Worm (Caenorhabditis elegans) whole organism, L2 larva: ENCODE results near the gene C26F1.3.
A peak's percentile ranks its signal among the peaks of the same experiment; 100 is the strongest.

Source experiments
- C34F6.9 ChIP-seq: fragments of 150-350 bp; optimal IDR thresholded peaks from 2 replicates; lab custom pipeline; 2014; ENCODE audit warnings: missing biosample characterization, missing genetic modification characterization
- F13H6.1 ChIP-seq: sonication (generic microtip); optimal IDR thresholded peaks from 2 replicates; lab custom pipeline; 2016; ENCODE audit warnings: missing genetic modification characterization, missing compliant biosample characterization
- R02D3.7 ChIP-seq: fragments of 150-350 bp; optimal IDR thresholded peaks from 2 replicates; lab custom pipeline; 2014; ENCODE audit warnings: missing biosample characterization, missing genetic modification characterization
- Y55F3AM.14 ChIP-seq: fragments of 200-800 bp; sonication (Bioruptor generic); optimal IDR thresholded peaks from 2 replicates; lab custom pipeline; 2018; ENCODE audit warnings: mild to moderate bottlenecking, missing genetic modification characterization, missing compliant biosample characterization
- ZK546.5 ChIP-seq: sonication (generic microtip); optimal IDR thresholded peaks from 2 replicates; lab custom pipeline; 2017; ENCODE audit warnings: missing biosample characterization, missing genetic modification characterization
- alr-1 ChIP-seq: fragments of 150-350 bp; optimal IDR thresholded peaks from 2 replicates; lab custom pipeline; 2014; ENCODE audit warnings: missing biosample characterization, missing genetic modification characterization
- aly-2 ChIP-seq: fragments of 150-350 bp; optimal IDR thresholded peaks from 2 replicates; lab custom pipeline; 2014; ENCODE audit warnings: missing biosample characterization, missing genetic modification characterization
- ama-1 ChIP-seq: fragments of 150-350 bp; optimal IDR thresholded peaks from 2 replicates; lab custom pipeline; 2018; ENCODE audit warnings: inconsistent platforms
- blmp-1 ChIP-seq: sonication (generic microtip); optimal IDR thresholded peaks from 2 replicates; lab custom pipeline; 2017; ENCODE audit warnings: missing genetic modification characterization, mild to moderate bottlenecking, missing compliant biosample characterization, antibody characterized with exemption, moderate library complexity; ENCODE audit not compliant: insufficient read depth
- ceh-16 ChIP-seq: fragments of 150-350 bp; optimal IDR thresholded peaks from 2 replicates; lab custom pipeline; 2014; ENCODE audit warnings: missing biosample characterization, missing genetic modification characterization
- ceh-82 ChIP-seq: fragments of 150-350 bp; optimal IDR thresholded peaks from 2 replicates; lab custom pipeline; 2014; ENCODE audit warnings: missing biosample characterization, missing genetic modification characterization
- egl-27 ChIP-seq: sonication (generic microtip); optimal IDR thresholded peaks from 3 replicates; lab custom pipeline; 2017; ENCODE audit warnings: missing biosample characterization, missing genetic modification reagents, missing genetic modification characterization
- elt-1 ChIP-seq: fragments of 150-350 bp; optimal IDR thresholded peaks from 2 replicates; lab custom pipeline; 2014; ENCODE audit warnings: missing biosample characterization, missing genetic modification characterization
- elt-3 ChIP-seq: sonication (generic microtip); optimal IDR thresholded peaks from 2 replicates; lab custom pipeline; 2017; ENCODE audit warnings: missing biosample characterization, missing genetic modification characterization
- fos-1 ChIP-seq: fragments of 150-350 bp; optimal IDR thresholded peaks from 2 replicates; lab custom pipeline; 2014; ENCODE audit warnings: missing biosample characterization, missing genetic modification characterization
- gmeb-1 ChIP-seq: fragments of 150-350 bp; optimal IDR thresholded peaks from 2 replicates; lab custom pipeline; 2014; ENCODE audit warnings: missing biosample characterization, missing genetic modification characterization
- lin-11 ChIP-seq: fragments of 150-350 bp; sonication (generic microtip); optimal IDR thresholded peaks from 2 replicates; lab custom pipeline; 2014; ENCODE audit warnings: missing biosample characterization, missing genetic modification characterization, inconsistent platforms, mixed read lengths
- lin-39 ChIP-seq: fragments of 150-350 bp; optimal IDR thresholded peaks from 2 replicates; lab custom pipeline; 2014; ENCODE audit warnings: missing biosample characterization, missing genetic modification reagents, missing genetic modification characterization
- lsy-2 ChIP-seq, 2 experiments: fragments of 150-350 bp in 1 of 2; sonication (generic microtip) in 1 of 2; optimal IDR thresholded peaks; 2 replicates each; lab custom pipeline; 2014 to 2017; ENCODE audit warnings: missing biosample characterization in 2 of 2, missing genetic modification characterization in 2 of 2
- mbf-1 ChIP-seq: sonication (generic microtip); optimal IDR thresholded peaks from 2 replicates; lab custom pipeline; 2017; ENCODE audit warnings: missing biosample characterization, missing genetic modification characterization
- nhr-10 ChIP-seq: sonication (generic microtip); optimal IDR thresholded peaks from 2 replicates; lab custom pipeline; 2017; ENCODE audit warnings: missing biosample characterization, missing genetic modification characterization
- nhr-11 ChIP-seq: fragments of 150-350 bp; optimal IDR thresholded peaks from 2 replicates; lab custom pipeline; 2014; ENCODE audit warnings: missing biosample characterization, missing genetic modification characterization
- nhr-12 ChIP-seq: fragments of 150-350 bp; optimal IDR thresholded peaks from 2 replicates; lab custom pipeline; 2014; ENCODE audit warnings: missing biosample characterization, missing genetic modification characterization
- nhr-237 ChIP-seq: fragments of 150-350 bp; optimal IDR thresholded peaks from 2 replicates; lab custom pipeline; 2014; ENCODE audit warnings: missing biosample characterization, missing genetic modification characterization
- nhr-25 ChIP-seq: fragments of 150-350 bp; sonication (generic microtip); optimal IDR thresholded peaks from 3 replicates; lab custom pipeline; 2014; ENCODE audit warnings: missing biosample characterization, missing genetic modification characterization
- nhr-6 ChIP-seq: fragments of 150-350 bp; optimal IDR thresholded peaks from 2 replicates; lab custom pipeline; 2014; ENCODE audit warnings: missing biosample characterization, missing genetic modification characterization
- peb-1 ChIP-seq: fragments of 150-350 bp; optimal IDR thresholded peaks from 2 replicates; lab custom pipeline; 2014; ENCODE audit warnings: missing biosample characterization, missing genetic modification characterization
- sem-4 ChIP-seq: fragments of 150-350 bp; optimal IDR thresholded peaks from 2 replicates; lab custom pipeline; 2014; ENCODE audit warnings: missing biosample characterization, missing genetic modification reagents, missing genetic modification characterization
- skn-1 ChIP-seq: sonication (generic microtip); optimal IDR thresholded peaks from 2 replicates; lab custom pipeline; 2017; ENCODE audit warnings: missing biosample characterization, missing genetic modification characterization
- sma-9 ChIP-seq, 2 experiments: fragments of 150-350 bp in 1 of 2; sonication (generic microtip) in 1 of 2; optimal IDR thresholded peaks; 2 replicates each; lab custom pipeline; 2014 to 2016; ENCODE audit warnings: missing genetic modification characterization in 2 of 2, mild to moderate bottlenecking in 1 of 2, missing biosample characterization in 1 of 2, missing compliant biosample characterization in 1 of 2, missing genetic modification reagents in 1 of 2, moderate library complexity in 1 of 2
- snpc-4 ChIP-seq: fragments of 150-350 bp; optimal IDR thresholded peaks from 2 replicates; lab custom pipeline; 2014; ENCODE audit warnings: missing biosample characterization, missing genetic modification characterization
- unc-55 ChIP-seq: fragments of 150-350 bp; sonication (generic microtip); optimal IDR thresholded peaks from 3 replicates; lab custom pipeline; 2014; ENCODE audit warnings: missing biosample characterization, missing genetic modification reagents, missing genetic modification characterization
- unc-62 ChIP-seq: fragments of 150-350 bp; optimal IDR thresholded peaks from 2 replicates; lab custom pipeline; 2014; ENCODE audit warnings: missing biosample characterization, missing genetic modification reagents, missing genetic modification characterization
- zag-1 ChIP-seq: fragments of 150-350 bp; optimal IDR thresholded peaks from 2 replicates; lab custom pipeline; 2014; ENCODE audit warnings: missing biosample characterization, missing genetic modification characterization
- ztf-11 ChIP-seq: sonication (generic microtip); optimal IDR thresholded peaks from 2 replicates; lab custom pipeline; 2017; ENCODE audit warnings: missing biosample characterization, missing genetic modification characterization
- ztf-4 ChIP-seq: fragments of 150-350 bp; optimal IDR thresholded peaks from 2 replicates; lab custom pipeline; 2014; ENCODE audit warnings: missing biosample characterization, missing genetic modification characterization

Gene C26F1.3

DNA sequence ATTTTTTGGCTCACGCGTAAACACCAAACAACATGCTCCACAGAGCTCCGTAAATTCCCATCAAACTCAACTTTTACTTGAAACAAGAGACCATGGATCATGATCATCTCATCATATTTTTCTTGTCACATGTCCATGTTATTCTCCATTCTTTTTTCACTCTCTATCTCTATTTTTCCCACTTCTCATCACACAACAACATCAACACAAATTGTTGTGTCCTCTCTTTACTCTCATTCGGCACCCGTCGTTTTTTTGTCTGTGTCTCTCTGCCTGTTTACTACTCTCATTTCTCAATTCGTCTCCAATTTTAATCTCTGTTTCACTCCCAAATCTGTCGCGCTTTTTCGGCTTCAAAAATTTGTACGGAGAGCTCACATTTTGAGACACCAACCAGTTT, 17.8 kb upstream of the C26F1.3 start (continued):
- TF ChIP-seq blmp-1 (tag; lab: Kevin White, UChicago), result no peak
- TF ChIP-seq ama-1, result no peak
- no peak for TF ChIP-seq sem-4 (tag; lab: Kevin White, UChicago)
- no peak for TF ChIP-seq nhr-10 (tag; lab: Kevin White, UChicago)
- peak; percentile 60 for TF ChIP-seq egl-27
- TF ChIP-seq gmeb-1, result peak; percentile 40
- TF ChIP-seq nhr-6, result no peak
- no peak for TF ChIP-seq ceh-16
- TF ChIP-seq zag-1, result peak; percentile 12
- TF ChIP-seq unc-62, result peak; percentile 24
- TF ChIP-seq ztf-4 (tag; lab: Kevin White, UChicago), result no peak

DNA sequence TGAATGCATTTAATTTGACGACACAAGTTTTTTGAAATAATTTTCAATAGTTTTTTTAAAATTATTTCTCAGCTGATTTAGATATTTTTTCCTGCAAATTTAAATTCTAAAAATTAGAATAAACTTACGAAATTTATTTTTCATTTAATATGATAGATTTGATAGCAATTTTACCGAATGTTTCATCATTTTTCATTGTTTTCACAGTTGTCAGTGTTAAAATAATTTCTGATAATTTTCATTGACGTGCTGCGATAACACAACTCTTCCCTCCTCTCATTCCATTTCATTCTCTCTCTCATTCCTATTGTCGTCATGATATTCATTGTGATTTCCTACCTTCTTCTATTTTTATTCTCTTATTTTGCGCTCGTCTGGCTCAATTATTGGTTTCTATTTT, 16.9 kb upstream of the C26F1.3 start, which contains the start of gene hint-3:
Gene hint-3, plus strand, starts transcription at position 301 of the 400 bp plus-strand sequence.
- TF ChIP-seq fos-1 (tag; lab: Kevin White, UChicago) (peak; percentile 34), elt-1 (tag; lab: Kevin White, UChicago) (no peak), alr-1 (no peak), nhr-11 (tag; lab: Kevin White, UChicago) (no peak)

DNA sequence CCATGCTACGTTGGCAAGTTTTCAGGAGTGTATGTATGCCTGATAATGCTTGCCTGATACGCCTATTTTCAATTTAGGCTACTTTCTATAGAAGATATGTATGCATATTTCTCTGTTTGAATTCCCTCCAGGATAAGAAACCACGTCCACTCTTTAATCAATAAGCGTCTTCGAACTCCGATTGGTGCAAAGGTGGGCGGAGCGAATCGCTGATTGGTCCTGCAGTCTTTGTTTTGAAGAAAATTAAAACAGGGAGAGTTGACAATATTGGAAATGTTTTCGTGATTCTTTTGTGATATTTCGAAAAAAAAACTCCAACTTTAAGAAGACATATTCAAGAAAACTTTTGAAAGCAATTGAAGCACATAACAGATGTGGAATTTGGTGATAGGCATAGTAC, 15.2 kb upstream of the C26F1.3 start:
- TF ChIP-seq C34F6.9 (no peak), F13H6.1 (tag; lab: Kevin White, UChicago) (no peak), ama-1 (no peak), lsy-2 (tag; optimal IDR thresholded peaks at IDR 0.05; lab: Kevin White, UChicago) (no peak), nhr-11 (tag; lab: Kevin White, UChicago) (no peak), elt-3 (no peak), lin-11 (no peak), alr-1 (no peak), unc-55 (GFP tag; lab: Kevin White, UChicago) (no peak), Y55F3AM.14 (no peak), peb-1 (no peak), R02D3.7 (no peak), nhr-10 (tag; lab: Kevin White, UChicago) (no peak), aly-2 (tag; lab: Kevin White, UChicago) (no peak), lin-39 (tag; lab: Kevin White, UChicago) (no peak), ztf-11 (tag; lab: Kevin White, UChicago) (no peak), nhr-25 (no peak), nhr-237 (no peak)
- TF ChIP-seq, all 48 proteins: peak for 0

- TF ChIP-seq ZK546.5 (tag; lab: Kevin White, UChicago), result no peak
- TF ChIP-seq Y55F3AM.14, result no peak
Measured at ce11 chrV:7770961-7771360, 6.1 kb upstream of the C26F1.3 start, which contains the start of gene frpr-3. Gene frpr-3, plus strand, starts transcription at chrV:7771261.

DNA sequence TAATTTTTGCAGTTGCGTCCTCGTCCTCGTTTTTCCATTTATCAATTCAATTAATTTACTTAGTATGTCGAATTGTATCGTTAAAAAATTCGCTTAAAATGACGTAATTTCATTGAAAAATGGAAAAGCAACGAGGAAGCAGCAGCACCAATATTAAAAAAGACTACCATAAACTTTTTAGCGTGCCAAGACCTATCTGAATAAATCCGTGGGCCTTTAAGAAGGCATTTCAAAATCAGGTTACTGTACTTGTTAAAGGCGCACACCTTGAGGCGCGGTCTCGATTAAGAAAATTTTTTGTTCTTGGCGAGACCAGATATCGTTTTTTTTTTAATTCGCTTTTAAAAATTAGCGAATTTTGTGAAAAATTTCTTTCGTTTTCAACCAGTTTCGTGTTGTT, 3.5 kb upstream of the C26F1.3 start:
- no peak for TF ChIP-seq gmeb-1
- TF ChIP-seq mbf-1 (tag; lab: Kevin White, UChicago), result no peak
- TF ChIP-seq sma-9 (GFP tag; optimal IDR thresholded peaks at IDR 0.05; lab: Kevin White, UChicago), result no peak
- TF ChIP-seq sma-9 (tag; optimal IDR thresholded peaks at IDR 0.05; lab: Kevin White, UChicago), result no peak
- no peak for TF ChIP-seq ztf-4 (tag; lab: Kevin White, UChicago)
- TF ChIP-seq egl-27, result no peak
- TF ChIP-seq zag-1, result no peak
- TF ChIP-seq elt-3, result no peak
- no peak for TF ChIP-seq R02D3.7
- TF ChIP-seq ceh-82 (tag; lab: Kevin White, UChicago), result no peak
- no peak for TF ChIP-seq nhr-10 (tag; lab: Kevin White, UChicago)
- no peak for TF ChIP-seq peb-1
- TF ChIP-seq ama-1, result no peak
- TF ChIP-seq unc-55 (GFP tag; lab: Kevin White, UChicago), result no peak
- TF ChIP-seq skn-1 (tag; lab: Kevin White, UChicago), result no peak
- TF ChIP-seq snpc-4 (tag; lab: Kevin White, UChicago), result no peak
- TF ChIP-seq nhr-12 (tag; lab: Kevin White, UChicago), result no peak
